Worm (Caenorhabditis elegans): ENCODE results near the gene srw-115.

DNA sequence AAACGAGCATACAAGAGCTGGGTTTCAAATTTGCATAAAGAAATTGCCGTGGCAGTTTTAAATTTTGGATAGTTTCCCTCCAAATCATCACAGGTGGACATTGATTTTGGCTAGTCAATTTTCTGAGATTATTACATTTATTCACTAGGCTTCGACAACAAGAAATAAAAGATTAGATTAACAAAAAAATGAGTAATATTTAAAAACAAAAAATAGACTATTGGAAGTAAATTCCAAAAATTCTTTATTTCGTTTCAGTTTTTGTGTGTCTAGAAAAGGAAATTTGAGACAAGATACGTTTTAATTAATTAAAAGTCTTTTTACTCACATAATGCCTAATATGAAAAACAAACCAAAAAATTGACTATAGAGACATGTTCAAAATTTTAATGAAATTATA is 35.5 kb downstream of the srw-115 start, which contains the start of gene srw-142:
- TF ChIP-seq W03F9.2 (tag; optimal IDR thresholded peaks at IDR 0.05) = no peak
- TF ChIP-seq dao-5 (tag; optimal IDR thresholded peaks at IDR 0.05) = no peak
